Worm (Caenorhabditis elegans): ENCODE measurements around the gene rgs-7.

- no peak for TF ChIP-seq nhr-11 (tag; optimal IDR thresholded peaks at IDR 0.05)
- TF ChIP-seq unc-62 (GFP tag; optimal IDR thresholded peaks at IDR 0.05): no peak
- no peak for TF ChIP-seq nhr-77 (tag; optimal IDR thresholded peaks at IDR 0.05)
- no peak for TF ChIP-seq fos-1 (tag; optimal IDR thresholded peaks at IDR 0.05)
- no peak for TF ChIP-seq ceh-16 (tag; optimal IDR thresholded peaks at IDR 0.05)
- no peak for TF ChIP-seq lsy-2 (tag; optimal IDR thresholded peaks at IDR 0.05)
- no peak for TF ChIP-seq lin-39 (tag; optimal IDR thresholded peaks at IDR 0.05)
- TF ChIP-seq egl-27 (tag; optimal IDR thresholded peaks at IDR 0.05): no peak
- no peak for TF ChIP-seq mdl-1 (tag; optimal IDR thresholded peaks at IDR 0.05)
- TF ChIP-seq dmd-4 (tag; optimal IDR thresholded peaks at IDR 0.05): no peak
- TF ChIP-seq unc-39 (tag; optimal IDR thresholded peaks at IDR 0.05): no peak
- TF ChIP-seq Y55F3AM.14 (GFP tag; optimal IDR thresholded peaks at IDR 0.05): no peak
Observed at ce11 chrX:3572490-3572889, 30.1 kb downstream of the rgs-7 start, which contains the start of gene vit-3.
